Worm (Caenorhabditis elegans) whole organism, midembryonic: ENCODE results near the gene nspa-8.

Experiments
- T22C8.4 ChIP-seq: fragments of 200-800 bp; sonication (Bioruptor generic); IDR thresholded peaks from 2 replicates; pipeline ENCODE4 v1.3.6; 2022; ENCODE audit warnings: missing genetic modification characterization, missing compliant biosample characterization
- cog-1 ChIP-seq: sonication (generic microtip); optimal IDR thresholded peaks from 2 replicates; lab custom pipeline; 2016; ENCODE audit warnings: missing genetic modification characterization, missing compliant biosample characterization
- flt-1 ChIP-seq: fragments of 200-800 bp; sonication (Bioruptor generic); IDR thresholded peaks from 2 replicates; pipeline ENCODE4 v1.3.6; 2022; ENCODE audit warnings: missing genetic modification characterization, missing compliant biosample characterization
- klf-2 ChIP-seq: fragments of 200-800 bp; sonication (Bioruptor generic); conservative IDR thresholded peaks from 2 replicates; pipeline ENCODE4 v1.3.6; 2022; ENCODE audit warnings: missing genetic modification reagents, missing genetic modification characterization, missing compliant biosample characterization

DNA sequence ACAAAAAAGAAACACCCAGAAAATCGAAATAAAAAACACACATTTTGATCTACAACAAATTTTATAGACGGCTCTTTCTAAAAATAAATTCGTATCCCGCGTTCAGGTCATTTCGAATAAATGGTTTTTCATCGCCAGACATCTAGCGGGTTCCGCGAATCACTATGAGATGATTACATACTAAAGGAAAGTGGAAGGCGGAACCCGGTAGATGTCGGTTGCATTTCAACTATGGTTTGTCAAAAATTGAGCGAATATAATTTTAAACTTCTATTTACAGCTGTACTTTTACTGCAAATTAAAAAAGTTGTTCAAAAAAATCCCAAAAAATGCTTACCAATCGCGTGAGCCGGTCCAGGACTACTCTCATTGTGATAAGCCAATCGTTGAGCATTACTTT lies 29.0 kb downstream of the nspa-8 start:
- TF ChIP-seq cog-1 (tag; lab: Kevin White, UChicago) (no peak), flt-1 (GFP tag; lab: Robert Waterston, UW) (no peak), klf-2 (no peak), T22C8.4 (no peak)
